Worm (Caenorhabditis elegans) whole organism, L1 larva: ENCODE results near the gene sru-35.

Experiments
- C04F5.9 ChIP-seq: sonication (generic microtip); optimal IDR thresholded peaks from 2 replicates; lab custom pipeline; 2016; ENCODE audit warnings: missing genetic modification characterization, missing compliant biosample characterization
- C34B4.2 ChIP-seq: sonication (generic microtip); optimal IDR thresholded peaks from 2 replicates; lab custom pipeline; 2017; ENCODE audit warnings: mild to moderate bottlenecking, missing genetic modification characterization, missing compliant biosample characterization
- Y116A8C.19 ChIP-seq: sonication (generic microtip); optimal IDR thresholded peaks from 2 replicates; lab custom pipeline; 2016; ENCODE audit warnings: missing compliant biosample characterization, missing genetic modification characterization, borderline replicate concordance
- aha-1 ChIP-seq: fragments of 150-350 bp; optimal IDR thresholded peaks from 2 replicates; lab custom pipeline; 2014; ENCODE audit warnings: missing biosample characterization, missing genetic modification characterization
- aly-2 ChIP-seq: fragments of 150-350 bp; optimal IDR thresholded peaks from 2 replicates; lab custom pipeline; 2014; ENCODE audit warnings: missing biosample characterization, missing genetic modification characterization
- blmp-1 ChIP-seq: fragments of 150-350 bp; optimal IDR thresholded peaks from 2 replicates; lab custom pipeline; 2014; ENCODE audit warnings: missing biosample characterization, missing genetic modification characterization
- ceh-63 ChIP-seq: fragments of 200-800 bp; sonication (Bioruptor generic); optimal IDR thresholded peaks from 2 replicates; lab custom pipeline; 2018; ENCODE audit warnings: mild to moderate bottlenecking, missing genetic modification characterization, missing compliant biosample characterization
- ceh-82 ChIP-seq, 3 experiments: fragments of 150-350 bp in 1 of 3; sonication (generic microtip) in 2 of 3; optimal IDR thresholded peaks; 2 replicates each; lab custom pipeline; 2014 to 2017; ENCODE audit warnings: missing biosample characterization in 3 of 3, missing genetic modification characterization in 3 of 3
- ceh-88 ChIP-seq: fragments of 200-800 bp; sonication (Bioruptor generic); IDR thresholded peaks from 2 replicates; pipeline ENCODE4 v1.3.6; 2022; ENCODE audit warnings: missing genetic modification characterization, missing compliant biosample characterization
- dpl-1 ChIP-seq, 3 experiments: fragments of 150-350 bp in 2 of 3; sonication (generic microtip) in 1 of 3; optimal IDR thresholded peaks; 2 replicates each; lab custom pipeline; 2014 to 2017; ENCODE audit warnings: missing biosample characterization in 3 of 3, missing genetic modification characterization in 3 of 3, missing genetic modification reagents in 3 of 3
- efl-1 ChIP-seq, 4 experiments: fragments of 150-350 bp; optimal IDR thresholded peaks in 3 of 4; peaks in 1 of 4; 1 replicate in 1 of 4; 2 replicates in 3 of 4; lab custom pipeline; 2014; ENCODE audit warnings: missing biosample characterization in 2 of 4, missing genetic modification characterization in 2 of 4, missing genetic modification reagents in 2 of 4
- efl-3 ChIP-seq: fragments of 200-800 bp; sonication (Bioruptor generic); optimal IDR thresholded peaks from 2 replicates; lab custom pipeline; 2018; ENCODE audit warnings: mild to moderate bottlenecking, missing genetic modification characterization, missing compliant biosample characterization
- egl-13 ChIP-seq: sonication (generic microtip); optimal IDR thresholded peaks from 2 replicates; lab custom pipeline; 2016; ENCODE audit warnings: missing genotype, missing genetic modification reagents, missing genetic modification characterization, missing compliant biosample characterization
- egl-27 ChIP-seq, 2 experiments: fragments of 150-350 bp in 1 of 2; sonication (generic microtip); optimal IDR thresholded peaks; 3 replicates each; lab custom pipeline; 2017 to 2018; ENCODE audit warnings: missing biosample characterization in 2 of 2, missing genetic modification characterization in 2 of 2, missing genetic modification reagents in 2 of 2
- fkh-4 ChIP-seq: sonication (generic microtip); optimal IDR thresholded peaks from 2 replicates; lab custom pipeline; 2016; ENCODE audit warnings: missing compliant biosample characterization, missing genetic modification characterization, borderline replicate concordance
- grh-1 ChIP-seq: fragments of 200-800 bp; sonication (Bioruptor generic); IDR thresholded peaks from 2 replicates; pipeline ENCODE4 v1.3.6; 2022; ENCODE audit warnings: missing genetic modification reagents, missing genetic modification characterization, missing compliant biosample characterization
- hlh-4 ChIP-seq: sonication (generic microtip); optimal IDR thresholded peaks from 2 replicates; lab custom pipeline; 2016; ENCODE audit warnings: mild to moderate bottlenecking, missing genetic modification characterization, missing compliant biosample characterization
- irx-1 ChIP-seq: sonication (generic microtip); optimal IDR thresholded peaks from 2 replicates; lab custom pipeline; 2016; ENCODE audit warnings: missing genetic modification characterization, missing compliant biosample characterization
- isw-1 ChIP-seq: fragments of 200-800 bp; sonication (Bioruptor generic); IDR thresholded peaks from 2 replicates; pipeline ENCODE4 v1.3.6; 2022; ENCODE audit warnings: missing genetic modification characterization, missing compliant biosample characterization
- lin-14 ChIP-seq: fragments of 200-800 bp; sonication (Bioruptor generic); optimal IDR thresholded peaks from 2 replicates; lab custom pipeline; 2018; ENCODE audit warnings: mild to moderate bottlenecking, missing genetic modification characterization, moderate library complexity, missing compliant biosample characterization
- lin-35 ChIP-seq, 2 experiments: fragments of 150-350 bp; optimal IDR thresholded peaks; 2 replicates each; lab custom pipeline; 2014; ENCODE audit warnings: missing biosample characterization in 2 of 2, missing genetic modification characterization in 2 of 2, missing genetic modification reagents in 2 of 2
- lsy-2 ChIP-seq, 2 experiments: fragments of 150-350 bp; optimal IDR thresholded peaks; 2 replicates each; lab custom pipeline; 2014; ENCODE audit warnings: missing biosample characterization in 2 of 2, missing genetic modification characterization in 2 of 2
- mab-9 ChIP-seq: fragments of 200-800 bp; sonication (Bioruptor generic); IDR thresholded peaks from 2 replicates; pipeline ENCODE4 v1.3.6; 2022; ENCODE audit warnings: missing genetic modification reagents, missing genetic modification characterization, missing compliant biosample characterization
- mdl-1 ChIP-seq, 2 experiments: fragments of 150-350 bp; optimal IDR thresholded peaks; 2 replicates each; lab custom pipeline; 2014 to 2017; ENCODE audit warnings: missing biosample characterization in 2 of 2, missing genetic modification characterization in 2 of 2, inconsistent platforms in 1 of 2
- mef-2 ChIP-seq: fragments of 150-350 bp; optimal IDR thresholded peaks from 2 replicates; lab custom pipeline; 2014; ENCODE audit warnings: missing biosample characterization, missing genetic modification characterization
- nhr-20 ChIP-seq: sonication (generic microtip); optimal IDR thresholded peaks from 2 replicates; lab custom pipeline; 2016; ENCODE audit warnings: mild to moderate bottlenecking, missing genetic modification characterization, missing compliant biosample characterization
- nhr-47 ChIP-seq: sonication (generic microtip); optimal IDR thresholded peaks from 2 replicates; lab custom pipeline; 2016; ENCODE audit warnings: mild to moderate bottlenecking, missing genetic modification characterization, moderate library complexity, missing compliant biosample characterization
- nhr-71 ChIP-seq: sonication (generic microtip); optimal IDR thresholded peaks from 2 replicates; lab custom pipeline; 2016; ENCODE audit warnings: mild to moderate bottlenecking, missing genetic modification characterization, moderate library complexity, missing compliant biosample characterization
- nhr-90 ChIP-seq: sonication (generic microtip); optimal IDR thresholded peaks from 2 replicates; lab custom pipeline; 2016; ENCODE audit warnings: mild to moderate bottlenecking, missing genetic modification characterization, missing compliant biosample characterization; ENCODE audit not compliant: poor library complexity
- pax-3 ChIP-seq: fragments of 200-800 bp; sonication (Bioruptor generic); optimal IDR thresholded peaks from 2 replicates; lab custom pipeline; 2018; ENCODE audit warnings: mild to moderate bottlenecking, missing genetic modification characterization, moderate library complexity, missing compliant biosample characterization
- rnt-1 ChIP-seq: sonication (generic microtip); optimal IDR thresholded peaks from 2 replicates; lab custom pipeline; 2016; ENCODE audit warnings: mild to moderate bottlenecking, missing genetic modification characterization, moderate library complexity, missing compliant biosample characterization
- snpc-4 ChIP-seq: fragments of 150-350 bp; optimal IDR thresholded peaks from 2 replicates; lab custom pipeline; 2014; ENCODE audit warnings: missing biosample characterization, missing genetic modification characterization
- sup-37 ChIP-seq: fragments of 200-800 bp; sonication (Bioruptor generic); optimal IDR thresholded peaks from 2 replicates; lab custom pipeline; 2018; ENCODE audit warnings: mild to moderate bottlenecking, missing genetic modification characterization, missing compliant biosample characterization
- tbx-2 ChIP-seq: sonication (generic microtip); optimal IDR thresholded peaks from 2 replicates; lab custom pipeline; 2016; ENCODE audit warnings: missing genetic modification characterization, missing compliant biosample characterization
- tlp-1 ChIP-seq: fragments of 150-350 bp; optimal IDR thresholded peaks from 2 replicates; lab custom pipeline; 2014; ENCODE audit warnings: missing biosample characterization, missing genetic modification characterization
- unc-130 ChIP-seq: fragments of 150-350 bp; optimal IDR thresholded peaks from 2 replicates; lab custom pipeline; 2017; ENCODE audit warnings: missing biosample characterization, missing genetic modification characterization, inconsistent platforms
- unc-86 ChIP-seq: sonication (generic microtip); optimal IDR thresholded peaks from 2 replicates; lab custom pipeline; 2016; ENCODE audit warnings: missing genetic modification characterization, missing compliant biosample characterization
- vab-15 ChIP-seq: sonication (generic microtip); optimal IDR thresholded peaks from 2 replicates; lab custom pipeline; 2017; ENCODE audit warnings: missing genotype, mild to moderate bottlenecking, missing genetic modification characterization, missing compliant biosample characterization
- zag-1 ChIP-seq: fragments of 150-350 bp; optimal IDR thresholded peaks from 2 replicates; lab custom pipeline; 2014; ENCODE audit warnings: missing biosample characterization, missing genetic modification characterization
- zip-4 ChIP-seq: fragments of 200-800 bp; sonication (Bioruptor generic); optimal IDR thresholded peaks from 2 replicates; lab custom pipeline; 2018; ENCODE audit warnings: mild to moderate bottlenecking, missing genetic modification characterization, moderate library complexity, missing compliant biosample characterization
- ztf-4 ChIP-seq: fragments of 150-350 bp; optimal IDR thresholded peaks from 2 replicates; lab custom pipeline; 2014; ENCODE audit warnings: missing biosample characterization, missing genetic modification characterization

Gene sru-35

DNA sequence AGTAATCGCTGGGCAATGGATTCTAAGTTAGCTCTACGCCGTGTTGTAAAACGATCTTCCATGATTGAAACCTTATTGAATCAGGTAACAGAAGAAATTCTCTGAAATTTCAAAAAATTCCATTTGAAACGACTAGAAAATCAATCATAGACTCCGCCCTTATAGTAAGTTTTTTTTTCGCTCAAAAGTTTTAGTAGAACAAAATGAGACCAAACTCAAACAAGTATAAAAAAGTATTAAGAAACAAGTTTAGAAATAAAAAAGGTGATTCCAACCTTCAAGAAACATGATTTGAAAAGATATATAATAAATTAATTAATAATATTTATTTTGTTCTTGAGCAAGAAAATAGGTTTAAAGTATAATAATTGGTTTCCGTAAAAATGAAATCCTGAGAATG, 12.0 kb downstream of the sru-35 start, which contains the start of gene C33D9.6:
C33D9.6 (minus strand) TSS at position 101 of the 400 bp plus-strand sequence.
- TF ChIP-seq ztf-4 (tag; lab: Kevin White, UChicago) (no peak), mef-2 (tag; lab: Kevin White, UChicago) (no peak), grh-1 (no peak), nhr-71 (tag; lab: Kevin White, UChicago) (no peak), C34B4.2 (no peak), unc-130 (tag; lab: Kevin White, UChicago) (no peak)
- TF ChIP-seq, all 84 proteins: peak for 0

DNA sequence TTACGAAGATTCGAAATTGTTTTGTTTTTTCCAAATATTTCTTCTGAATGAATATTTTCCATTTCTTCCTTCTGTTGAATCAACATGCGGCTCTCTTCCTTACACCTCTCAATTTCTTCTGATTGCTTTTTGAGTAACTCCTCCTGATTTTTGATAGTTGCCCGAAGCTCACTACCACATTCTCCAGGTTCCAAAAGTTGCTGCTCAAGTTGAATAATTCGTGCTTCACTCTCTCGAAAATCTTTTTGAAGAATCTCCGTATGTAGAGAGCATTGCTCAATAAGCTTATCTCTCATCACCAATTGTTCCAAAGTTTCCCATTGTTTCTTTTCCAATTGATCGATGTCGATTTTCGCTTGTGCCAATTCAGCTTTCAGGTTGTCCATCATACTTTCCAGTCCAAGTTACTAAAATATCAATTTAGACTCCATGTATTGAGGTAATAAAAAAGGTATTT, 17.2 kb downstream of the sru-35 start, which contains the start of gene F20C5.6:
F20C5.6 (minus strand) TSS at position 407 of the 457 bp plus-strand sequence.
- TF ChIP-seq efl-1 (optimal IDR thresholded peaks at IDR 0.05; lab: Kevin White, UChicago) = no peak
- TF ChIP-seq efl-1 (GFP tag; optimal IDR thresholded peaks at IDR 0.05 in 1 of 2; lab: Kevin White, UChicago) = peak in 1 of 2 experiments; percentile 26
- no peak for TF ChIP-seq vab-15 (tag; lab: Kevin White, UChicago)
- no peak for TF ChIP-seq unc-130 (tag; lab: Kevin White, UChicago)
- TF ChIP-seq, all 84 proteins: peak for 1

ce11 chrIV:8769539-8769938, 20.5 kb downstream of the sru-35 start, which contains the start of gene F20C5.5:
Gene F20C5.5 (minus strand): TSS chrIV:8769639.
- TF ChIP-seq mab-9 (no peak), egl-27 (tag; optimal IDR thresholded peaks at IDR 0.05; lab: Kevin White, UChicago) (no peak), irx-1 (no peak), lin-14 (GFP tag; lab: Kevin White, UChicago) (no peak), grh-1 (no peak), snpc-4 (tag; lab: Kevin White, UChicago) (no peak), mdl-1 (tag; optimal IDR thresholded peaks at IDR 0.05; lab: Kevin White, UChicago) (no peak)
- TF ChIP-seq, all 84 proteins: peak for 0

ce11 chrIV:8764567-8764966, 25.5 kb downstream of the sru-35 start, which contains the start of gene cdc-50.B:
Gene cdc-50.B (plus strand): TSS chrIV:8764867.
- TF ChIP-seq blmp-1 (tag; lab: Kevin White, UChicago) (peak; percentile 18), C04F5.9 (tag; lab: Kevin White, UChicago) (no peak)

DNA sequence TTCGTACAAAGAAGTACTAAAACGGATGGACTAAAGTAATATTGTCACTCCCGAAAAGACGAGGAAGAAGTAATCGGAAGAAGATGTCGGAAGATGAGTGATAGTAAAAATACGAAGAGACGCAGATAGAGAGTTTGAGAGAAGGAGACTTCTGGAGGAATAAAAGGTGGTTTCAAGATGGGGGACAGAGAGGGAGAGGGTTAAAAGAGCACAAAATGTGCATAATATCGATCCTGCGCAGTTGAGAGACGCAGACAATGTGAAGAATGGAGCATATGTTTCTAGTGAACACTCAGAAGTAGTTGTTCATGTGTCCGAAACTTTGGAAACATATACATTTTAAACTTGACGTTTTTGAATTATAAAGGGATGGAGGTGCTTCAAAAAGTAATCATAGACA, 27.6 kb downstream of the sru-35 start:
- TF ChIP-seq rnt-1 (no peak), nhr-90 (no peak), nhr-20 (tag; lab: Kevin White, UChicago) (no peak), lsy-2 (tag; optimal IDR thresholded peaks at IDR 0.05; lab: Kevin White, UChicago) (peak; percentile 21 to 43), aha-1 (no peak), zip-4 (GFP tag; lab: Kevin White, UChicago) (no peak), zag-1 (tag; lab: Kevin White, UChicago) (peak; percentile 48), egl-13 (tag; lab: Kevin White, UChicago) (peak; percentile 46), unc-86 (peak; percentile 49), vab-15 (tag; lab: Kevin White, UChicago) (no peak), tlp-1 (tag; lab: Kevin White, UChicago) (no peak), fkh-4 (peak; percentile 65), ceh-82 (tag; optimal IDR thresholded peaks at IDR 0.05; lab: Kevin White, UChicago) (peak; percentile 15 to 66 (median 34)), hlh-4 (no peak), nhr-47 (tag; lab: Kevin White, UChicago) (peak; percentile 45), lin-35 (GFP tag; optimal IDR thresholded peaks at IDR 0.05; lab: Kevin White, UChicago) (peak in 1 of 2 experiments; percentile 43), tbx-2 (tag; lab: Kevin White, UChicago) (peak; percentile 41), efl-1 (optimal IDR thresholded peaks at IDR 0.05; lab: Kevin White, UChicago) (peak; percentile 43 to 56), efl-1 (GFP tag; optimal IDR thresholded peaks at IDR 0.05 in 1 of 2; lab: Kevin White, UChicago) (peak in 1 of 2 experiments; percentile 9), C34B4.2 (no peak), snpc-4 (tag; lab: Kevin White, UChicago) (no peak), pax-3 (tag; lab: Kevin White, UChicago) (no peak), grh-1 (no peak), dpl-1 (GFP tag; optimal IDR thresholded peaks at IDR 0.05; lab: Kevin White, UChicago) (peak in 1 of 3 experiments; percentile 32), sup-37 (no peak), lin-14 (GFP tag; lab: Kevin White, UChicago) (peak; percentile 92), Y116A8C.19 (no peak), isw-1 (peak; percentile 35), aly-2 (no peak), ceh-88 (no peak), ceh-63 (GFP tag; lab: Kevin White, UChicago) (no peak), efl-3 (GFP tag; lab: Kevin White, UChicago) (no peak), egl-27 (tag; optimal IDR thresholded peaks at IDR 0.05; lab: Kevin White, UChicago) (no peak)
